Worm (Caenorhabditis elegans): Measurements from ENCODE around the gene pipp-4P.

The pipp-4P gene

DNA sequence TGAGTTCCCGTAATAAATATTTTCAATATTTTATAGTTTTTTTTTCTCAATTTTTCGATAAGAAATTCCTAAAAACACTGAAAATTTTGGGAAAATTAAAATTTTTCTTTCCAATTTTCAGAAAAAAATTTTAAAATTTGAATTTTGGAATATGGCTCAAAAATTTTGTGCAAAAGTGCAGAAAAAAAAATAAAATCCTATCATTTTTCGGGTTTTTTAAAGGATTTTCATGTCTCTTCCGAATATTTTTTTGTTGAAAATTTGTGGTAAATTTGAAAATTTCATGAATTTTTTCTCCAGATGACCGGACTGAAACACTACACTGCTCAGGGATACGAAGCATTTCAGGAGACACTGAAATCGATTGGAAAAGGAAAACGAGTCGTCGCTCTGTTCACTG, 15.3 kb downstream of the pipp-4P start, which contains the start of gene txdc-17:
Gene txdc-17, plus strand, starts transcription at position 301 of the 400 bp plus-strand sequence.
- TF ChIP-seq dpl-1 (GFP tag; optimal IDR thresholded peaks at IDR 0.05), result no peak
- no peak for TF ChIP-seq mab-9 (GFP tag; IDR thresholded peaks at IDR 0.05)
- TF ChIP-seq nhr-28 (tag; optimal IDR thresholded peaks at IDR 0.05), result no peak
- TF ChIP-seq unc-86 (tag; optimal IDR thresholded peaks at IDR 0.05), result no peak
- TF ChIP-seq ztf-11 (tag; optimal IDR thresholded peaks at IDR 0.05), result no peak
- no peak for TF ChIP-seq ceh-90 (tag; optimal IDR thresholded peaks at IDR 0.05)
- no peak for TF ChIP-seq nhr-12 (tag; optimal IDR thresholded peaks at IDR 0.05)

- TF ChIP-seq C16A3.4 (tag; optimal IDR thresholded peaks at IDR 0.05), result no peak
- TF ChIP-seq snpc-4 (tag; optimal IDR thresholded peaks at IDR 0.05), result no peak
- TF ChIP-seq lin-35 (GFP tag; optimal IDR thresholded peaks at IDR 0.05), result no peak
Observed at ce11 chrIII:2834998-2835397, 15.9 kb downstream of the pipp-4P start.

ce11 chrIII:2836339-2836738, 17.3 kb downstream of the pipp-4P start, which contains the start of gene josd-1:
Gene josd-1, plus strand, starts transcription at chrIII:2836639.
- no peak for TF ChIP-seq swsn-7 (tag; optimal IDR thresholded peaks at IDR 0.05)
- no peak for TF ChIP-seq isw-1 (GFP tag; IDR thresholded peaks at IDR 0.05)
- TF ChIP-seq mef-2 (tag; optimal IDR thresholded peaks at IDR 0.05), result no peak
- no peak for TF ChIP-seq snu-23 (GFP tag; optimal IDR thresholded peaks at IDR 0.05)
- TF ChIP-seq nhr-11 (tag; optimal IDR thresholded peaks at IDR 0.05), result no peak
- no peak for TF ChIP-seq ceh-63 (GFP tag; optimal IDR thresholded peaks at IDR 0.05)
- TF ChIP-seq nhr-71 (tag; optimal IDR thresholded peaks at IDR 0.05), result no peak
- TF ChIP-seq sup-37 (GFP tag; optimal IDR thresholded peaks at IDR 0.05), result no peak
- no peak for TF ChIP-seq nhr-20 (tag; optimal IDR thresholded peaks at IDR 0.05)
- no peak for TF ChIP-seq jun-1 (tag; optimal IDR thresholded peaks at IDR 0.05)
- no peak for TF ChIP-seq tlp-1 (tag; optimal IDR thresholded peaks at IDR 0.05)
- TF ChIP-seq aly-2 (tag; optimal IDR thresholded peaks at IDR 0.05), result no peak
- no peak for TF ChIP-seq unc-98 (GFP tag; IDR thresholded peaks at IDR 0.05)
- no peak for TF ChIP-seq vab-15 (tag; optimal IDR thresholded peaks at IDR 0.05)
- no peak for TF ChIP-seq irx-1 (tag; optimal IDR thresholded peaks at IDR 0.05)
- no peak for TF ChIP-seq nhr-77 (tag; optimal IDR thresholded peaks at IDR 0.05)

DNA sequence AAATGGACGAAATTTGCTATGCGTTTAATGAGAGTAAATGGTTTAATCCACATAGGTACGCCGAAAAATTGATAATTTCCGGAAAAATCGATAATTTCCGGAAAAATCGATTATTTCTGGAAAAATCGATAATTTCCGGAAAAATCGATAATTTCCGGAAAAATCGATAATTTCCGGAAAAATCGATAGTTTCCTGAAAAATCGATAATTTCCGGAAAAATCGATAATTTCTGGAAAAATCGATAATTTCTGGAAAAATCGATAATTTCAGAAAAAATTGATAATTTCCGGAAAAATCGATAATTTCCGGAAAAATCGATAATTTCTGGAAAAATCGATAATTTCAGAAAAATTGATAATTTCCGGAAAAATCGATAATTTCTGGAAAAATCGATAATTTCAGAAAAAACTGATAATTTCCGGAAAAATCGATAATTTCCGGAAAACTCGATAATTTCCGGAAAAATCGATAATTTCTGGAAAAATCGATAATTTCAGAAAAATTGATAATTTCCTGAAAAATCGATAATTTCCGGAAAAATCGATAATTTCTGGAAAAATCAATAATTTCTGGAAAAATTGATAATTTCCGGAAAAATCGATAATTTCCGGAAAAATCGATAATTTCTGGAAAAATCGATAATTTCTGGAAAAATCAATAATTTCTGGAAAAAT, 17.8 kb downstream of the pipp-4P start:
- TF ChIP-seq grh-1 (GFP tag; IDR thresholded peaks at IDR 0.05), result 0 out of 2 replicates have a peak, but pooled peaks have one; percentile 14

ce11 chrIII:2840877-2841540, 21.9 kb downstream of the pipp-4P start, which contains the start of gene Y71H2AR.2:
Gene Y71H2AR.2, minus strand, starts transcription at chrIII:2840927.
- TF ChIP-seq ceh-88 (GFP tag; IDR thresholded peaks at IDR 0.05) (no peak), C16A3.4 (tag; optimal IDR thresholded peaks at IDR 0.05) (no peak), mdl-1 (tag; optimal IDR thresholded peaks at IDR 0.05) (no peak), unc-62 (GFP tag; optimal IDR thresholded peaks at IDR 0.05) (no peak), elt-3 (tag; optimal IDR thresholded peaks at IDR 0.05) (no peak), egl-13 (tag; optimal IDR thresholded peaks at IDR 0.05) (no peak), aha-1 (tag; optimal IDR thresholded peaks at IDR 0.05) (no peak), lin-13 (GFP tag; optimal IDR thresholded peaks at IDR 0.05) (no peak), C04F5.9 (tag; optimal IDR thresholded peaks at IDR 0.05) (no peak)

All from whole organism, L1 larva.